Fruit fly (Drosophila melanogaster): ENCODE results near the gene CG13038.

CG13038 gene

DNA sequence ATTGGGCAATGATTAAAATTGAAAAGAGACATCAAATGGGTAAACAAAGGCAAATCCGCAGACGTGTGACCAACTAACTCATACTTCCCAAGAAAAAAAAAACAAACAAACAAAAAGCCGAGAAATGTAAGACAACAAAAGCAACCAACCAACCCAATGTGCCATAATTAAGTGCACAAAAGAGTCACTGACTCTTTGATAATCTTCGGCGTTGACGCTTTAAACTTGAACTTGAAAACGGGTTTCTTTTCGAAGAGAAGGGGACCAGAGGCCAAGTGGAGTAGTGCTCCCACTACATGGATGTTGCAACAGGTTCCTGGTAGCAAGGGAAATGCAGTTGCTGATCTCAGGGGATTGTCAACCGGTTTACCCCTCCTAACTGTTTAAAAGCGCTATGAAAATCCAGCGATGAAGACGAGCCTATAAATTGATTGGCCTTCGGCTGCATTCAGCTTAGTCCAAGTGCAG, 47.7 kb downstream of the CG13038 start, which contains the start of gene CG13064:
Gene CG13064 (plus strand): TSS at position 418 of the 468 bp plus-strand sequence.
- no peak for TF ChIP-seq Myc (optimal IDR thresholded peaks at IDR 0.05)
- no peak for TF ChIP-seq ttk (optimal IDR thresholded peaks at IDR 0.05)
- no peak for TF ChIP-seq Sin3A (optimal IDR thresholded peaks at IDR 0.05)
- TF ChIP-seq insv (optimal IDR thresholded peaks at IDR 0.05) = no peak
- no peak for TF ChIP-seq psq (optimal IDR thresholded peaks at IDR 0.05)
- TF ChIP-seq h (optimal IDR thresholded peaks at IDR 0.05) = no peak

DNA sequence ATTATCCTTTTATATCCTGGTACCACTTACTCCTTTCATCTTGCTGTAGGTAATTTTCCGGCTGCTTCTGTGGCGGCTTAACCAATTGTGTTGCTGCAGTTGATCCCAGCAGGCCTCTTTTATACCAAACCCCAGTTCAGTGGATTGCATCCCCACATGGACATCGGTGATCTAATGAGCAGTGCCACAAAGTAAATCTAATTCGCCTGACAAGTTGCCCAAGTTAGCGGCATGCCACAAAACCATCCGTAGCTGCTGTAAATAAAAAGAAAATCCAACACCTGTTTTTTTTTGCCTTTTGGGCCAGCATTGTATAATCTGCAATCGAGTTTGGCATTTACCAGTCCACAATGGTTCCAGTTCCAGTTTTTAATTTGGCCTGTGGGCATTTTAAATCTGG, 48.5 kb downstream of the CG13038 start, which contains the start of gene CG13050:
Gene CG13050 (minus strand): TSS at position 101 of the 400 bp plus-strand sequence.
- TF ChIP-seq h (optimal IDR thresholded peaks at IDR 0.05) (no peak), Myc (optimal IDR thresholded peaks at IDR 0.05) (no peak)

All from Kc167 (cell line).